Worm (Caenorhabditis elegans) whole organism, L4 larva: ENCODE measurements around the gene osm-3.

ENCODE experiments used
- F44E2.7 ChIP-seq: fragments of 200-800 bp; sonication (Bioruptor generic); IDR thresholded peaks from 2 replicates; pipeline ENCODE4 v2.1.2; 2022; ENCODE audit warnings: missing genetic modification characterization, missing compliant biosample characterization
- daf-8 ChIP-seq: fragments of 200-800 bp; sonication (Bioruptor generic); IDR thresholded peaks from 2 replicates; pipeline ENCODE4 v1.3.6; 2022; ENCODE audit warnings: missing genetic modification characterization, missing compliant biosample characterization
- fkh-10 ChIP-seq: fragments of 150-350 bp; optimal IDR thresholded peaks from 2 replicates; lab custom pipeline; 2014; ENCODE audit warnings: missing biosample characterization, missing genetic modification reagents, missing genetic modification characterization
- pha-4 ChIP-seq, 2 experiments: fragments of 150-350 bp in 1 of 2; fragments of 200-800 bp in 1 of 2; sonication (Bioruptor generic) in 1 of 2; IDR thresholded peaks in 1 of 2; optimal IDR thresholded peaks in 1 of 2; 2 replicates each; pipeline versions ENCODE4 v1.3.6 to Lab custom; 2014 to 2022; ENCODE audit warnings: missing genetic modification characterization in 2 of 2, missing genetic modification reagents in 2 of 2, missing biosample characterization in 1 of 2, missing compliant biosample characterization in 1 of 2
- snpc-4 ChIP-seq: fragments of 150-350 bp; optimal IDR thresholded peaks from 2 replicates; lab custom pipeline; 2014; ENCODE audit warnings: missing biosample characterization, missing genetic modification characterization
- unc-39 ChIP-seq: sonication (generic microtip); optimal IDR thresholded peaks from 2 replicates; lab custom pipeline; 2017; ENCODE audit warnings: missing biosample characterization, missing genetic modification characterization

DNA sequence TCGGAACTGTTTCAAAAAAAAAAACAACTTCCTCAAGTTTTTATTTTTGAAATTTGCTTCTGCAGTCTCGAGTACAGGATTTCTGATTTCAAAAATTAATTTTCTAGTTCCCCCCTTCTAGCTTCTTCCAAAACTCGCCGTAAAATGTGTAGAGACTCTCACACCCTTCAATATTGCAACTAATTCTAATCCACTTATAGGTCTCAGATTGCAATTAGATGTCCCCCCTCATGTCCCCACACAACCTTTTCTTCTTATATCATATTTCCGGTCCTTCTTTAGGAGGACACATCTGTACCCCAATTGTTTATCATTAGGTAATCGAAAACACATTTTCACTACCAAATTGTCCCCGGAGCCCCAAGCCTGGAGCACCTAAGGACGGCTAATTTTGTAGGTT is 39.6 kb upstream of the osm-3 start:
- TF ChIP-seq snpc-4 (tag; lab: Kevin White, UChicago) (no peak), pha-4 (GFP tag; IDR thresholded peaks at IDR 0.05; lab: Robert Waterston, UW) (no peak), pha-4 (tag; optimal IDR thresholded peaks at IDR 0.05; lab: Kevin White, UChicago) (no peak), fkh-10 (GFP tag; lab: Kevin White, UChicago) (no peak), daf-8 (GFP tag; lab: Robert Waterston, UW) (no peak), unc-39 (no peak), F44E2.7 (GFP tag; lab: Robert Waterston, UW) (no peak)
